Fruit fly (Drosophila melanogaster): Measurements from ENCODE around the gene Dpy-30L2.

- TF ChIP-seq CG14711 (tag; optimal IDR thresholded peaks at IDR 0.05): no peak
- TF ChIP-seq Hr96 (GFP tag; optimal IDR thresholded peaks at IDR 0.05): no peak
- no peak for TF ChIP-seq kay (GFP tag; ENCODE audit: borderline replicate concordance)
- TF ChIP-seq tj (GFP tag; optimal IDR thresholded peaks at IDR 0.05): no peak
- no peak for TF ChIP-seq Crg-1 (GFP tag; optimal IDR thresholded peaks at IDR 0.05)
Observed at dm6 chr3L:4055438-4055962, 8.0 kb upstream of the Dpy-30L2 start.

All from whole organism, adult.